Fruit fly (Drosophila melanogaster) whole organism, embryonic: ENCODE results near the gene pyd.

Experiments
- ATbp ChIP-seq: fragments of 200-800 bp; sonication (Bioruptor generic); optimal IDR thresholded peaks from 2 replicates; lab custom pipeline; 2017; ENCODE audit warnings: missing biosample characterization, mild to moderate bottlenecking, missing genetic modification characterization, missing genetic modification reagents
- Adf1 ChIP-seq: fragments of 200-800 bp; sonication (Bioruptor generic); IDR thresholded peaks from 2 replicates; pipeline ENCODE4 v1.3.6; 2022; ENCODE audit warnings: missing biosample characterization, missing genetic modification characterization
- BtbVII ChIP-seq: fragments of 200-800 bp; sonication (Bioruptor generic); optimal IDR thresholded peaks from 3 replicates; lab custom pipeline; 2017; ENCODE audit warnings: missing biosample characterization, mild to moderate bottlenecking, missing genetic modification characterization
- CG10267 ChIP-seq: fragments of 200-800 bp; sonication (Bioruptor generic); optimal IDR thresholded peaks from 2 replicates; lab custom pipeline; 2018; ENCODE audit warnings: missing biosample characterization, mild to moderate bottlenecking, missing genetic modification characterization, moderate library complexity
- CG10565 ChIP-seq: fragments of 200-800 bp; sonication (Bioruptor generic); optimal IDR thresholded peaks from 3 replicates; lab custom pipeline; 2016; ENCODE audit warnings: missing biosample characterization, mild to moderate bottlenecking, missing genetic modification characterization
- CG10959 ChIP-seq: fragments of 200-800 bp; sonication (Bioruptor generic); IDR thresholded peaks from 2 replicates; pipeline ENCODE4 v1.3.6; 2022; ENCODE audit warnings: missing biosample characterization, missing genetic modification characterization
- CG13894 ChIP-seq: fragments of 200-800 bp; sonication (Bioruptor generic); optimal IDR thresholded peaks from 3 replicates; lab custom pipeline; 2018; ENCODE audit warnings: missing biosample characterization, mild to moderate bottlenecking, missing genetic modification characterization, moderate library complexity
- CG15514 ChIP-seq: fragments of 200-800 bp; sonication (Bioruptor generic); optimal IDR thresholded peaks from 3 replicates; lab custom pipeline; 2017; ENCODE audit warnings: missing biosample characterization, missing genetic modification characterization, mild to moderate bottlenecking, moderate library complexity, missing genetic modification reagents
- CG1602 ChIP-seq: fragments of 200-800 bp; sonication (Bioruptor generic); optimal IDR thresholded peaks from 3 replicates; lab custom pipeline; 2016; ENCODE audit warnings: missing biosample characterization, missing genetic modification characterization
- CG1603 ChIP-seq: fragments of 200-800 bp; sonication (Bioruptor generic); optimal IDR thresholded peaks from 2 replicates; lab custom pipeline; 2019; ENCODE audit warnings: missing biosample characterization, mild to moderate bottlenecking, missing genetic modification characterization, moderate library complexity
- CG17802 ChIP-seq: fragments of 200-800 bp; sonication (Bioruptor generic); optimal IDR thresholded peaks from 2 replicates; lab custom pipeline; 2018; ENCODE audit warnings: missing biosample characterization, mild to moderate bottlenecking, missing genetic modification characterization, moderate library complexity
- CG1832 ChIP-seq: fragments of 200-800 bp; sonication (Bioruptor generic); optimal IDR thresholded peaks from 2 replicates; lab custom pipeline; 2017; ENCODE audit warnings: missing biosample characterization, mild to moderate bottlenecking, missing genetic modification characterization, inconsistent platforms
- CG18599 ChIP-seq: fragments of 200-800 bp; sonication (Bioruptor generic); optimal IDR thresholded peaks from 3 replicates; lab custom pipeline; 2017; ENCODE audit warnings: missing biosample characterization, missing genetic modification characterization, mild to moderate bottlenecking, moderate library complexity, missing genetic modification reagents
- CG30020 ChIP-seq: fragments of 200-800 bp; optimal IDR thresholded peaks from 2 replicates; lab custom pipeline; 2019; ENCODE audit warnings: missing biosample characterization, mild to moderate bottlenecking, missing genetic modification characterization, moderate library complexity
- CG30403 ChIP-seq: fragments of 200-800 bp; sonication (Bioruptor generic); optimal IDR thresholded peaks from 3 replicates; lab custom pipeline; 2016; ENCODE audit warnings: missing biosample characterization, missing genetic modification characterization
- CG30431 ChIP-seq: fragments of 200-800 bp; sonication (Bioruptor generic); optimal IDR thresholded peaks from 2 replicates; lab custom pipeline; 2017; ENCODE audit warnings: missing biosample characterization, missing genetic modification characterization
- CG32772 ChIP-seq: fragments of 200-800 bp; sonication (Bioruptor generic); IDR thresholded peaks from 2 replicates; pipeline ENCODE4 v1.3.6; 2022; ENCODE audit warnings: missing biosample characterization, missing genetic modification characterization
- CG3726 ChIP-seq: fragments of 200-800 bp; sonication (Bioruptor generic); IDR thresholded peaks from 3 replicates; pipeline ENCODE4, ENCODE4 v1.3.6; 2022; ENCODE audit warnings: missing biosample characterization, missing genetic modification characterization
- CG4360 ChIP-seq: fragments of 200-800 bp; sonication (Bioruptor generic); IDR thresholded peaks from 2 replicates; pipeline ENCODE4 v1.3.6; 2022; ENCODE audit warnings: missing biosample characterization, missing genetic modification characterization
- CG4617 ChIP-seq: fragments of 200-800 bp; sonication (Bioruptor generic); optimal IDR thresholded peaks from 3 replicates; lab custom pipeline; 2016; ENCODE audit warnings: missing biosample characterization, missing genetic modification characterization, borderline replicate concordance
- CG5180 ChIP-seq: fragments of 200-800 bp; sonication (Bioruptor generic); optimal IDR thresholded peaks from 3 replicates; lab custom pipeline; 2017; ENCODE audit warnings: missing biosample characterization, missing genetic modification characterization, mild to moderate bottlenecking, moderate library complexity, missing genetic modification reagents
- CG8388 ChIP-seq: fragments of 200-800 bp; sonication (Bioruptor generic); optimal IDR thresholded peaks from 2 replicates; lab custom pipeline; 2019; ENCODE audit warnings: missing biosample characterization, mild to moderate bottlenecking, missing genetic modification characterization, moderate library complexity
- CG8765 ChIP-seq: fragments of 200-800 bp; sonication (Bioruptor generic); IDR thresholded peaks from 2 replicates; pipeline ENCODE4 v1.3.6; 2022; ENCODE audit warnings: missing biosample characterization, missing genetic modification characterization
- CG8944 ChIP-seq: fragments of 200-800 bp; sonication (Bioruptor generic); optimal IDR thresholded peaks from 3 replicates; lab custom pipeline; 2016; ENCODE audit warnings: missing biosample characterization, missing genetic modification characterization
- CHES-1-like ChIP-seq: fragments of 200-800 bp; sonication (Bioruptor generic); optimal IDR thresholded peaks from 2 replicates; lab custom pipeline; 2016; ENCODE audit warnings: missing biosample characterization, missing genetic modification characterization
- CTCF ChIP-seq: fragments of 200-800 bp; sonication (Bioruptor generic); optimal IDR thresholded peaks from 2 replicates; lab custom pipeline; 2017; ENCODE audit warnings: missing biosample characterization, mild to moderate bottlenecking, missing genetic modification characterization, moderate library complexity
- D ChIP-seq, 2 experiments: fragments of 200-800 bp in 1 of 2; fragments of >200 bp in 1 of 2; sonication (Bioruptor generic) in 1 of 2; optimal IDR thresholded peaks; 2 replicates in 1 of 2; 3 replicates in 1 of 2; lab custom pipeline; 2017; ENCODE audit warnings: mild to moderate bottlenecking in 1 of 2, missing biosample characterization in 1 of 2, missing genetic modification characterization in 1 of 2, missing genetic modification reagents in 1 of 2
- Dip2 ChIP-seq: fragments of 200-800 bp; sonication (Bioruptor generic); IDR thresholded peaks from 2 replicates; pipeline ENCODE4 v1.3.6; 2022; ENCODE audit warnings: missing biosample characterization, missing genetic modification characterization
- Drgx ChIP-seq: fragments of 200-800 bp; sonication (Bioruptor generic); IDR thresholded peaks from 2 replicates; pipeline ENCODE4 v1.3.6; 2022; ENCODE audit warnings: missing biosample characterization, missing genetic modification characterization
- ERR ChIP-seq: fragments of 200-800 bp; sonication (Bioruptor generic); optimal IDR thresholded peaks from 2 replicates; lab custom pipeline; 2016; ENCODE audit warnings: missing biosample characterization, missing genetic modification characterization
- Hr39 ChIP-seq: fragments of >200 bp; optimal IDR thresholded peaks from 2 replicates; lab custom pipeline; 2017
- Lpt ChIP-seq: fragments of >200 bp; optimal IDR thresholded peaks from 2 replicates; lab custom pipeline; 2018; ENCODE audit warnings: missing biosample characterization, missing genetic modification characterization
- Opbp ChIP-seq: fragments of 200-800 bp; sonication (Bioruptor generic); IDR thresholded peaks from 3 replicates; pipeline ENCODE4 v1.3.6; 2022; ENCODE audit warnings: missing biosample characterization, missing genetic modification characterization; ENCODE audit not compliant: partially characterized antibody
- Sin3A ChIP-seq: fragments of >200 bp; optimal IDR thresholded peaks from 2 replicates; lab custom pipeline; 2018
- al ChIP-seq: fragments of 200-800 bp; sonication (Bioruptor generic); IDR thresholded peaks from 2 replicates; pipeline ENCODE4 v1.3.6; 2022; ENCODE audit warnings: missing biosample characterization, missing genetic modification characterization
- ato ChIP-seq: fragments of 200-800 bp; sonication (Bioruptor generic); IDR thresholded peaks from 2 replicates; pipeline ENCODE4 v1.3.6; 2022; ENCODE audit warnings: missing biosample characterization, missing genetic modification characterization; ENCODE audit not compliant: partially characterized antibody
- disco-r ChIP-seq: fragments of 200-800 bp; sonication (Bioruptor generic); optimal IDR thresholded peaks from 2 replicates; lab custom pipeline; 2016; ENCODE audit warnings: missing biosample characterization, missing genetic modification characterization
- fd96Cb ChIP-seq: fragments of 200-800 bp; sonication (Bioruptor generic); optimal IDR thresholded peaks from 2 replicates; lab custom pipeline; 2018; ENCODE audit warnings: missing biosample characterization, mild to moderate bottlenecking, missing genetic modification characterization, moderate library complexity
- fru ChIP-seq: fragments of >200 bp; optimal IDR thresholded peaks from 2 replicates; lab custom pipeline; 2017
- hth ChIP-seq: fragments of >200 bp; optimal IDR thresholded peaks from 2 replicates; lab custom pipeline; 2017; ENCODE audit warnings: inconsistent platforms
- kah ChIP-seq: fragments of 200-800 bp; sonication (Bioruptor generic); optimal IDR thresholded peaks from 2 replicates; lab custom pipeline; 2018; ENCODE audit warnings: missing biosample characterization, mild to moderate bottlenecking, missing genetic modification characterization
- klu ChIP-seq: fragments of 200-800 bp; sonication (Bioruptor generic); IDR thresholded peaks from 2 replicates; pipeline ENCODE4 v1.3.6; 2022; ENCODE audit warnings: missing biosample characterization, missing genetic modification characterization
- lbe ChIP-seq: fragments of 200-800 bp; sonication (Bioruptor generic); optimal IDR thresholded peaks from 2 replicates; lab custom pipeline; 2016; ENCODE audit warnings: missing biosample characterization, mild to moderate bottlenecking, missing genetic modification characterization
- run ChIP-seq: fragments of 200-800 bp; sonication (Bioruptor generic); optimal IDR thresholded peaks from 3 replicates; lab custom pipeline; 2018; ENCODE audit warnings: missing biosample characterization, mild to moderate bottlenecking, missing genetic modification characterization
- salm ChIP-seq: fragments of 200-800 bp; sonication (Bioruptor generic); optimal IDR thresholded peaks from 2 replicates; lab custom pipeline; 2018; ENCODE audit warnings: missing biosample characterization, mild to moderate bottlenecking, missing genetic modification characterization
- sc ChIP-seq, 3 experiments: fragments of >200 bp in 2 of 3; fragments of 200-800 bp in 1 of 3; sonication (Bioruptor generic) in 1 of 3; optimal IDR thresholded peaks; 2 replicates in 2 of 3; 3 replicates in 1 of 3; lab custom pipeline; 2017; ENCODE audit warnings: mild to moderate bottlenecking in 1 of 3, missing biosample characterization in 1 of 3, missing genetic modification characterization in 1 of 3, missing genetic modification reagents in 1 of 3
- sens ChIP-seq: fragments of 200-800 bp; sonication (Bioruptor generic); peaks from one replicate; lab custom pipeline; 2016; ENCODE audit warnings: missing biosample characterization, missing genetic modification characterization
- slou ChIP-seq: fragments of 200-800 bp; sonication (Bioruptor generic); optimal IDR thresholded peaks from 3 replicates; lab custom pipeline; 2016; ENCODE audit warnings: missing biosample characterization, missing genetic modification characterization
- tio ChIP-seq: fragments of 200-800 bp; sonication (Bioruptor generic); optimal IDR thresholded peaks from 2 replicates; lab custom pipeline; 2017; ENCODE audit warnings: missing biosample characterization, missing genetic modification characterization, inconsistent platforms
- tna ChIP-seq: fragments of 200-800 bp; sonication (Bioruptor generic); IDR thresholded peaks from 2 replicates; pipeline ENCODE4 v1.3.6; 2022; ENCODE audit warnings: missing biosample characterization, missing genetic modification characterization; ENCODE audit not compliant: partially characterized antibody
- trem ChIP-seq: fragments of 200-800 bp; optimal IDR thresholded peaks from 3 replicates; lab custom pipeline; 2019; ENCODE audit warnings: missing biosample characterization, mild to moderate bottlenecking, missing genetic modification characterization, moderate library complexity
- z ChIP-seq: fragments of 200-800 bp; sonication (Bioruptor generic); IDR thresholded peaks from 3 replicates; pipeline ENCODE4 v1.3.6; 2022; ENCODE audit warnings: missing biosample characterization, missing genetic modification characterization

pyd gene

dm6 chr3R:8805388-8805852 is 126.3 kb downstream of the pyd start, which contains the start of gene CG9839 (continued):
- TF ChIP-seq CG1602 (GFP tag; lab: Kevin White, UChicago) (no peak), klu (GFP tag; lab: Robert Waterston, UW) (no peak), CG1603 (tag; lab: Kevin White, UChicago) (no peak), slou (GFP tag; lab: Kevin White, UChicago) (no peak), sc (optimal IDR thresholded peaks at IDR 0.05; lab: Kevin White, UChicago) (no peak), sc (GFP tag; optimal IDR thresholded peaks at IDR 0.05; lab: Kevin White, UChicago) (no peak), CG10565 (GFP tag; lab: Kevin White, UChicago) (no peak), Adf1 (GFP tag; lab: Robert Waterston, UW) (no peak), CHES-1-like (GFP tag; lab: Kevin White, UChicago) (no peak), CG17802 (tag; lab: Kevin White, UChicago) (no peak), hth (lab: Kevin White, UChicago) (no peak), ato (GFP tag; lab: Robert Waterston, UW) (no peak), D (optimal IDR thresholded peaks at IDR 0.05; lab: Kevin White, UChicago) (no peak), D (GFP tag; optimal IDR thresholded peaks at IDR 0.05; lab: Kevin White, UChicago) (no peak), tna (GFP tag; lab: Robert Waterston, UW) (no peak), disco-r (GFP tag; lab: Kevin White, UChicago) (no peak), Lpt (no peak), al (GFP tag; lab: Robert Waterston, UW) (no peak), salm (tag; lab: Kevin White, UChicago) (no peak), trem (peak; percentile 29), CG13894 (tag; lab: Kevin White, UChicago) (no peak), Sin3A (lab: Kevin White, UChicago) (no peak), tio (GFP tag; lab: Kevin White, UChicago) (no peak), CG5180 (GFP tag; lab: Kevin White, UChicago) (no peak), CTCF (no peak), CG10267 (tag; lab: Kevin White, UChicago) (no peak), ERR (GFP tag; lab: Kevin White, UChicago) (no peak), CG8388 (GFP tag; lab: Kevin White, UChicago) (peak; percentile 66), CG10959 (no peak), run (tag; lab: Kevin White, UChicago) (no peak), lbe (no peak), CG4360 (no peak), z (GFP tag; lab: Robert Waterston, UW) (no peak), kah (GFP tag; lab: Kevin White, UChicago) (no peak), fd96Cb (tag; lab: Kevin White, UChicago) (no peak), fru (lab: Kevin White, UChicago) (no peak), Drgx (GFP tag; lab: Robert Waterston, UW) (0 out of 2 replicates have a peak, but pooled peaks have one; percentile 6), CG4617 (GFP tag; lab: Kevin White, UChicago) (no peak), CG30020 (no peak), ATbp (GFP tag; lab: Kevin White, UChicago) (no peak), sens (GFP tag; lab: Kevin White, UChicago) (no peak), CG8944 (GFP tag; lab: Kevin White, UChicago) (no peak), CG8765 (GFP tag; lab: Robert Waterston, UW) (no peak), Dip2 (no peak), CG1832 (GFP tag; lab: Kevin White, UChicago) (peak; percentile 85), CG30431 (no peak), CG32772 (no peak), CG3726 (GFP tag; lab: Robert Waterston, UW) (no peak), CG30403 (GFP tag; lab: Kevin White, UChicago) (no peak), Hr39 (lab: Kevin White, UChicago) (no peak), CG15514 (GFP tag; lab: Kevin White, UChicago) (no peak), BtbVII (GFP tag; lab: Kevin White, UChicago) (no peak), CG18599 (GFP tag; lab: Kevin White, UChicago) (no peak), Opbp (GFP tag; lab: Robert Waterston, UW) (peak; percentile 51; the same call in 1 of the 3 replicates)
